Worm (Caenorhabditis elegans): ENCODE data around the gene vps-29.

DNA sequence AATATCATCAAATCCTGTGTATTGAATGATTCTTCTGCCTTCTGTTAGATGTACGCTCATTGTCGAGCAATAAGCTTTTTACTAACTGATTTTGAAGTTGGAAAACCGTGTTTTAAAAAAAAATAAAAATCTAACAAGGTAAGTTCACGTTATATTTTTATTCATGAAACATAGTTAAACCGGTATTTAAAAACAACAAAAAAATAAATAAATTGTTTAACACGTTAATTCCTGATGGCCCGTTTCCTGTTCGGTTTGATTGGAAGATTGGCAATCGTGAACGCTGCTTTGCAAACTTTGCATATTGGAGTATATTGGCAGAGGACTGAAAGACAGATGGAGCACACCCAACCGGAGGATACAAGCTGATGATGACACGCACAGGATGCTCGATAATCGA lies 6.0 kb upstream of the vps-29 start, which contains the start of gene ZK1128.3:
- no peak for TF ChIP-seq nhr-28 (tag; optimal IDR thresholded peaks at IDR 0.05)
- no peak for TF ChIP-seq unc-39 (tag; optimal IDR thresholded peaks at IDR 0.05)
- TF ChIP-seq ceh-83 (GFP tag; optimal IDR thresholded peaks at IDR 0.05), result no peak
- TF ChIP-seq elt-1 (tag; optimal IDR thresholded peaks at IDR 0.05; ENCODE audit: borderline replicate concordance, insufficient read depth), result no peak
- no peak for TF ChIP-seq ces-1 (GFP tag; optimal IDR thresholded peaks at IDR 0.05)
- TF ChIP-seq elt-3 (tag; optimal IDR thresholded peaks at IDR 0.05), result no peak
- TF ChIP-seq bed-3 (GFP tag; optimal IDR thresholded peaks at IDR 0.05), result no peak
- TF ChIP-seq snpc-4 (tag; optimal IDR thresholded peaks at IDR 0.05), result no peak
- TF ChIP-seq nhr-12 (tag; optimal IDR thresholded peaks at IDR 0.05), result no peak
